Worm (Caenorhabditis elegans): ENCODE data around the gene gkow-1.

The gkow-1 gene

ce11 chrIV:10352243-10352642 is 5.7 kb upstream of the gkow-1 start, which contains the start of gene Y43C5B.2:
Gene Y43C5B.2, minus strand, starts transcription at chrIV:10352343.
- TF ChIP-seq egl-18 (GFP tag; IDR thresholded peaks at IDR 0.05) (no peak), F49E8.2 (tag; optimal IDR thresholded peaks at IDR 0.05; ENCODE audit: insufficient read depth) (no peak), F37B4.10 (GFP tag; IDR thresholded peaks at IDR 0.05) (no peak), rcor-1 (GFP tag; IDR thresholded peaks at IDR 0.05) (no peak), snpc-3.4 (tag; optimal IDR thresholded peaks at IDR 0.05) (no peak)

ce11 chrIV:10357072-10357471 is 870 bp upstream of the gkow-1 start, which contains the start of gene R11A8.1:
Gene R11A8.1, minus strand, starts transcription at chrIV:10357172.
- peak; percentile 67 for TF ChIP-seq lsl-1 (GFP tag; optimal IDR thresholded peaks at IDR 0.05)
- no peak for TF ChIP-seq ets-4 (GFP tag; optimal IDR thresholded peaks at IDR 0.05)
- TF ChIP-seq ztf-6 (GFP tag; IDR thresholded peaks at IDR 0.05) = no peak
- no peak for TF ChIP-seq akir-1 (GFP tag; optimal IDR thresholded peaks at IDR 0.05)

- TF ChIP-seq zfh-2 (GFP tag; conservative IDR thresholded peaks at IDR 0.05) = no peak
- no peak for TF ChIP-seq repo-1 (tag; optimal IDR thresholded peaks at IDR 0.05)
- no peak for TF ChIP-seq F57C9.4 (tag; optimal IDR thresholded peaks at IDR 0.05)
- no peak for TF ChIP-seq ceh-79 (tag; optimal IDR thresholded peaks at IDR 0.05)
- TF ChIP-seq Y95B8A.8 (GFP tag; IDR thresholded peaks at IDR 0.05) = no peak
Measured at ce11 chrIV:10360336-10360735, 2.4 kb downstream of the gkow-1 start, which contains the start of gene ugt-59. Gene ugt-59, plus strand, starts transcription at chrIV:10360636.

- TF ChIP-seq snpc-4 (GFP tag; optimal IDR thresholded peaks at IDR 0.05) = no peak
- peak in 2 of 4 experiments; percentile 28 for TF ChIP-seq snpc-4 (tag; optimal IDR thresholded peaks at IDR 0.05)
- peak; percentile 35 for TF ChIP-seq snpc-3.4 (tag; optimal IDR thresholded peaks at IDR 0.05)
- TF ChIP-seq tbp1 (GFP tag; optimal IDR thresholded peaks at IDR 0.05) = peak; percentile 2
- peak; percentile 5 for TF ChIP-seq die-1 (tag; optimal IDR thresholded peaks at IDR 0.05)
- no peak for TF ChIP-seq nhr-80 (tag; optimal IDR thresholded peaks at IDR 0.05)
- TF ChIP-seq ztf-18 (tag; optimal IDR thresholded peaks at IDR 0.05) = peak; percentile 91
- TF ChIP-seq F22D6.2 (tag; optimal IDR thresholded peaks at IDR 0.05) = no peak
- TF ChIP-seq F52B5.7 (tag; optimal IDR thresholded peaks at IDR 0.05) = peak; percentile 6
- TF ChIP-seq mxl-1 (tag; optimal IDR thresholded peaks at IDR 0.05) = no peak
- TF ChIP-seq lag-1 (GFP tag; IDR thresholded peaks at IDR 0.05) = no peak
- no peak for TF ChIP-seq B0035.1 (tag; optimal IDR thresholded peaks at IDR 0.05)
- peak; percentile 19 for TF ChIP-seq gei-17 (GFP tag; optimal IDR thresholded peaks at IDR 0.05)
- no peak for TF ChIP-seq ceh-40 (GFP tag; IDR thresholded peaks at IDR 0.05)
- peak; percentile 46; the same call in 1 of the 2 replicates for TF ChIP-seq madf-6 (GFP tag; IDR thresholded peaks at IDR 0.05)
- TF ChIP-seq athp-1 (tag; optimal IDR thresholded peaks at IDR 0.05) = peak; percentile 29
- TF ChIP-seq hsf-1 (GFP tag; IDR thresholded peaks at IDR 0.05) = 0 out of 2 replicates have a peak, but pooled peaks have one; percentile 40
- TF ChIP-seq ztf-26 (tag; optimal IDR thresholded peaks at IDR 0.05) = no peak
- 0 out of 2 replicates have a peak, but pooled peaks have one; percentile 25 for TF ChIP-seq rcor-1 (GFP tag; IDR thresholded peaks at IDR 0.05)
- TF ChIP-seq chd-7 (tag; optimal IDR thresholded peaks at IDR 0.05) = peak; percentile 13
- TF ChIP-seq cebp-1 (GFP tag; IDR thresholded peaks at IDR 0.05) = no peak
- TF ChIP-seq cebp-1 (tag; optimal IDR thresholded peaks at IDR 0.05) = peak; percentile 55
- no peak for TF ChIP-seq hlh-12 (tag; optimal IDR thresholded peaks at IDR 0.05)
- TF ChIP-seq xnd-1 (tag; optimal IDR thresholded peaks at IDR 0.05) = peak; percentile 11
- TF ChIP-seq ztf-22 (GFP tag; optimal IDR thresholded peaks at IDR 0.05) = no peak
- peak in 1 of 2 experiments; percentile 20 for TF ChIP-seq let-607 (tag; optimal IDR thresholded peaks at IDR 0.05)
- peak; percentile 37 for TF ChIP-seq ceh-79 (tag; optimal IDR thresholded peaks at IDR 0.05)
- peak; percentile 18 for TF ChIP-seq tlf-1 (GFP tag; optimal IDR thresholded peaks at IDR 0.05)
- TF ChIP-seq unc-130 (GFP tag; optimal IDR thresholded peaks at IDR 0.05) = peak; percentile 18
- TF ChIP-seq pbrm-1 (GFP tag; IDR thresholded peaks at IDR 0.05) = peak; percentile 40; the same call in 1 of the 2 replicates
- peak; percentile 42; the same call in 1 of the 2 replicates for TF ChIP-seq ekl-4 (GFP tag; IDR thresholded peaks at IDR 0.05)
- peak; percentile 44; the same call in 1 of the 2 replicates for TF ChIP-seq mcd-1 (GFP tag; IDR thresholded peaks at IDR 0.05)
- TF ChIP-seq attf-6 (GFP tag; IDR thresholded peaks at IDR 0.05) = peak; percentile 51
Measured at ce11 chrIV:10366018-10366417, 8.1 kb downstream of the gkow-1 start, which contains the start of gene sir-2.1. Gene sir-2.1, minus strand, starts transcription at chrIV:10366229.
